1 fruit fly cellular context compared by ENCODE assay signal in genomic region chr3L:8827133-8827867, dm6.
TF ChIP-seq lines count a peak whose summit lies in the region.

TSS of gene dally (plus strand) at chr3L:8827505.

TF ChIP-seq in whole organism, embryonic, 481 proteins besides CTCF, POLR2A, EP300 and RAD21 (continued from another document and continues in another):
- TF ChIP-seq Scr (GFP tag; IDR thresholded peaks at IDR 0.05; lab: Robert Waterston, UW; ENCODE audit: partially characterized antibody) (peak; percentile 48), CG5953 (GFP tag; IDR thresholded peaks at IDR 0.05; lab: Robert Waterston, UW) (peak; percentile 20; the same call in 1 of the 2 replicates), sim (GFP tag; IDR thresholded peaks at IDR 0.05; lab: Robert Waterston, UW) (0 out of 2 replicates have a peak, but pooled peaks have one; percentile 24), Trl (optimal IDR thresholded peaks at IDR 0.05; lab: Kevin White, UChicago) (peak; percentile 88 to 95), Trl (GFP tag; optimal IDR thresholded peaks at IDR 0.05; lab: Kevin White, UChicago) (peak; percentile 64), gro (GFP tag; optimal IDR thresholded peaks at IDR 0.05; lab: Kevin White, UChicago) (peak; percentile 75), CG7786 (GFP tag; optimal IDR thresholded peaks at IDR 0.05; lab: Kevin White, UChicago) (no peak), hth (optimal IDR thresholded peaks at IDR 0.05; lab: Kevin White, UChicago) (no peak), hkb (optimal IDR thresholded peaks at IDR 0.05; lab: Kevin White, UChicago) (peak; percentile 57), hkb (GFP tag; IDR thresholded peaks at IDR 0.05; lab: Robert Waterston, UW) (peak; percentile 68), Dfd (GFP tag; optimal IDR thresholded peaks at IDR 0.05; lab: Kevin White, UChicago) (no peak), CG6813 (GFP tag; optimal IDR thresholded peaks at IDR 0.05; lab: Kevin White, UChicago) (peak; percentile 33), CG34376 (GFP tag; optimal IDR thresholded peaks at IDR 0.05; lab: Kevin White, UChicago) (peak; percentile 28), odd (GFP tag; optimal IDR thresholded peaks at IDR 0.05; lab: Kevin White, UChicago) (peak; percentile 44), CG43689 (GFP tag; IDR thresholded peaks at IDR 0.05; lab: Robert Waterston, UW) (no peak), CG8281 (tag; optimal IDR thresholded peaks at IDR 0.05; lab: Kevin White, UChicago) (peak; percentile 31), nerfin-2 (GFP tag; IDR thresholded peaks at IDR 0.05; lab: Robert Waterston, UW; ENCODE audit: partially characterized antibody) (no peak; the same call in 1 of the 2 replicates), vvl (GFP tag; IDR thresholded peaks at IDR 0.05; lab: Robert Waterston, UW) (peak; percentile 64), h (optimal IDR thresholded peaks at IDR 0.05; lab: Kevin White, UChicago) (no peak), sima (GFP tag; optimal IDR thresholded peaks at IDR 0.05; lab: Kevin White, UChicago) (no peak), Nf-YA (GFP tag; IDR thresholded peaks at IDR 0.05; lab: Robert Waterston, UW) (0 out of 2 replicates have a peak, but pooled peaks have one; percentile 32), CG18764 (GFP tag; optimal IDR thresholded peaks at IDR 0.05; lab: Kevin White, UChicago) (no peak), danr (GFP tag; IDR thresholded peaks at IDR 0.05; lab: Robert Waterston, UW) (no peak), CG4730 (GFP tag; IDR thresholded peaks at IDR 0.05; lab: Robert Waterston, UW) (no peak), knrl (GFP tag; IDR thresholded peaks at IDR 0.05; lab: Robert Waterston, UW; ENCODE audit: partially characterized antibody) (peak; percentile 48; the same call in 1 of the 3 replicates), CG31224 (GFP tag; IDR thresholded peaks at IDR 0.05; lab: Robert Waterston, UW) (no peak), CG15479 (GFP tag; optimal IDR thresholded peaks at IDR 0.05; lab: Kevin White, UChicago) (peak; percentile 7), tll (GFP tag; optimal IDR thresholded peaks at IDR 0.05; lab: Kevin White, UChicago) (peak in 1 of 2 experiments; percentile 87), Ssrp (tag; optimal IDR thresholded peaks at IDR 0.05; lab: Kevin White, UChicago) (no peak), CG1233 (GFP tag; optimal IDR thresholded peaks at IDR 0.05; lab: Kevin White, UChicago) (no peak), Hr78 (GFP tag; optimal IDR thresholded peaks at IDR 0.05; lab: Kevin White, UChicago) (peak in 1 of 2 experiments; percentile 7), cas (GFP tag; IDR thresholded peaks at IDR 0.05; lab: Robert Waterston, UW) (no peak), ftz-f1 (GFP tag; optimal IDR thresholded peaks at IDR 0.05; lab: Kevin White, UChicago) (peak; percentile 44), zen (tag; optimal IDR thresholded peaks at IDR 0.05; lab: Kevin White, UChicago) (peak; percentile 17), ap (GFP tag; IDR thresholded peaks at IDR 0.05; lab: Robert Waterston, UW) (0 out of 2 replicates have a peak, but pooled peaks have one; percentile 6), ind (GFP tag; optimal IDR thresholded peaks at IDR 0.05; lab: Kevin White, UChicago) (no peak), Optix (GFP tag; IDR thresholded peaks at IDR 0.05; lab: Robert Waterston, UW) (no peak), inv (GFP tag; IDR thresholded peaks at IDR 0.05; lab: Robert Waterston, UW; ENCODE audit: partially characterized antibody) (no peak; the same call in 1 of the 2 replicates), amos (GFP tag; IDR thresholded peaks at IDR 0.05; lab: Robert Waterston, UW; ENCODE audit: partially characterized antibody) (peak; percentile 55; the same call in 1 of the 2 replicates), CG17186 (GFP tag; optimal IDR thresholded peaks at IDR 0.05; lab: Kevin White, UChicago) (no peak), CG9797 (GFP tag; optimal IDR thresholded peaks at IDR 0.05; lab: Kevin White, UChicago) (no peak), CG8924 (tag; optimal IDR thresholded peaks at IDR 0.05; lab: Kevin White, UChicago) (no peak), al (GFP tag; IDR thresholded peaks at IDR 0.05; lab: Robert Waterston, UW) (no peak), mam (GFP tag; optimal IDR thresholded peaks at IDR 0.05; lab: Kevin White, UChicago) (no peak), bigmax (GFP tag; optimal IDR thresholded peaks at IDR 0.05; lab: Kevin White, UChicago) (no peak), grau (tag; optimal IDR thresholded peaks at IDR 0.05; lab: Kevin White, UChicago) (peak; percentile 21), gsb-n (tag; optimal IDR thresholded peaks at IDR 0.05; lab: Kevin White, UChicago) (peak; percentile 3), lov (optimal IDR thresholded peaks at IDR 0.05; lab: Kevin White, UChicago) (no peak), lov (GFP tag; IDR thresholded peaks at IDR 0.05; lab: Robert Waterston, UW) (peak; percentile 63; the same call in 2 of the 3 replicates), ac (GFP tag; optimal IDR thresholded peaks at IDR 0.05; lab: Kevin White, UChicago) (no peak), CG10462 (GFP tag; optimal IDR thresholded peaks at IDR 0.05; lab: Kevin White, UChicago) (no peak), crp (GFP tag; optimal IDR thresholded peaks at IDR 0.05; lab: Kevin White, UChicago) (no peak), gsb (GFP tag; IDR thresholded peaks at IDR 0.05; lab: Robert Waterston, UW) (no peak), CG17359 (tag; optimal IDR thresholded peaks at IDR 0.05; lab: Kevin White, UChicago) (peak; percentile 36), zfh2 (GFP tag; optimal IDR thresholded peaks at IDR 0.05; lab: Kevin White, UChicago) (no peak), Bteb2 (GFP tag; optimal IDR thresholded peaks at IDR 0.05; lab: Kevin White, UChicago) (no peak), mld (GFP tag; IDR thresholded peaks at IDR 0.05; lab: Robert Waterston, UW; ENCODE audit: partially characterized antibody) (no peak; the same call in 2 of the 3 replicates), gem (tag; optimal IDR thresholded peaks at IDR 0.05; lab: Kevin White, UChicago) (no peak), her (GFP tag; optimal IDR thresholded peaks at IDR 0.05; lab: Kevin White, UChicago) (peak; percentile 31), nom (GFP tag; optimal IDR thresholded peaks at IDR 0.05; lab: Kevin White, UChicago) (peak; percentile 78), E2f1 (GFP tag; IDR thresholded peaks at IDR 0.05; lab: Robert Waterston, UW) (no peak), CG17568 (GFP tag; optimal IDR thresholded peaks at IDR 0.05; lab: Kevin White, UChicago) (no peak), sens (GFP tag; lab: Kevin White, UChicago) (peak; percentile 76), Drgx (GFP tag; IDR thresholded peaks at IDR 0.05; lab: Robert Waterston, UW) (peak; percentile 63), CG1529 (GFP tag; optimal IDR thresholded peaks at IDR 0.05; lab: Kevin White, UChicago) (no peak), CG4854 (GFP tag; optimal IDR thresholded peaks at IDR 0.05; lab: Kevin White, UChicago) (no peak), Oaz (GFP tag; IDR thresholded peaks at IDR 0.05; lab: Robert Waterston, UW) (no peak), sc (optimal IDR thresholded peaks at IDR 0.05; lab: Kevin White, UChicago) (no peak), sc (GFP tag; optimal IDR thresholded peaks at IDR 0.05; lab: Kevin White, UChicago) (no peak), CG2120 (GFP tag; optimal IDR thresholded peaks at IDR 0.05; lab: Kevin White, UChicago) (peak; percentile 14), Meics (GFP tag; optimal IDR thresholded peaks at IDR 0.05; lab: Kevin White, UChicago) (peak; percentile 2), lbe (GFP tag; optimal IDR thresholded peaks at IDR 0.05; lab: Kevin White, UChicago) (no peak), CG5245 (GFP tag; optimal IDR thresholded peaks at IDR 0.05; lab: Kevin White, UChicago) (no peak), CG11085 (GFP tag; IDR thresholded peaks at IDR 0.05; lab: Robert Waterston, UW) (0 out of 2 replicates have a peak, but pooled peaks have one; percentile 15), jing (GFP tag; optimal IDR thresholded peaks at IDR 0.05; lab: Kevin White, UChicago) (peak; percentile 42), ase (GFP tag; IDR thresholded peaks at IDR 0.05; lab: Robert Waterston, UW) (no peak), CG9932 (GFP tag; IDR thresholded peaks at IDR 0.05; lab: Robert Waterston, UW) (peak; percentile 41), z (GFP tag; IDR thresholded peaks at IDR 0.05; lab: Robert Waterston, UW) (no peak), bbx (GFP tag; IDR thresholded peaks at IDR 0.05; lab: Robert Waterston, UW; ENCODE audit: partially characterized antibody) (peak; percentile 62; the same call in 1 of the 2 replicates), tna (GFP tag; IDR thresholded peaks at IDR 0.05; lab: Robert Waterston, UW; ENCODE audit: partially characterized antibody) (peak; percentile 64; the same call in 1 of the 2 replicates), PHDP (tag; optimal IDR thresholded peaks at IDR 0.05; lab: Kevin White, UChicago) (peak; percentile 20), hb (GFP tag; IDR thresholded peaks at IDR 0.05; lab: Robert Waterston, UW; ENCODE audit: partially characterized antibody) (peak; percentile 47; the same call in 1 of the 3 replicates), CG16863 (GFP tag; optimal IDR thresholded peaks at IDR 0.05; lab: Kevin White, UChicago) (peak; percentile 22), MBD-R2 (GFP tag; IDR thresholded peaks at IDR 0.05; lab: Robert Waterston, UW) (no peak), Chrac-16 (GFP tag; optimal IDR thresholded peaks at IDR 0.05; lab: Kevin White, UChicago) (no peak), Xrp1 (GFP tag; IDR thresholded peaks at IDR 0.05; lab: Robert Waterston, UW) (0 out of 2 replicates have a peak, but pooled peaks have one; percentile 19), CG11504 (tag; optimal IDR thresholded peaks at IDR 0.05; lab: Kevin White, UChicago) (peak; percentile 46), ewg (GFP tag; optimal IDR thresholded peaks at IDR 0.05; lab: Kevin White, UChicago) (no peak), tx (GFP tag; optimal IDR thresholded peaks at IDR 0.05; lab: Kevin White, UChicago) (no peak), CG17829 (tag; optimal IDR thresholded peaks at IDR 0.05; lab: Kevin White, UChicago) (peak; percentile 31), CG13424 (tag; optimal IDR thresholded peaks at IDR 0.05; lab: Kevin White, UChicago) (no peak), CG7963 (GFP tag; IDR thresholded peaks at IDR 0.05; lab: Robert Waterston, UW; ENCODE audit: partially characterized antibody) (0 out of 3 replicates have a peak, but pooled peaks have one; percentile 25), Aef1 (GFP tag; IDR thresholded peaks at IDR 0.05; lab: Robert Waterston, UW) (no peak), CG7839 (tag; optimal IDR thresholded peaks at IDR 0.05; lab: Kevin White, UChicago) (peak; percentile 44), trh (GFP tag; optimal IDR thresholded peaks at IDR 0.05; lab: Kevin White, UChicago) (no peak), CG32532 (GFP tag; IDR thresholded peaks at IDR 0.05; lab: Robert Waterston, UW) (peak; percentile 61; the same call in 1 of the 2 replicates), CG3163 (GFP tag; optimal IDR thresholded peaks at IDR 0.05; lab: Kevin White, UChicago) (peak; percentile 99), chn (GFP tag; optimal IDR thresholded peaks at IDR 0.05; lab: Kevin White, UChicago) (no peak), slou (GFP tag; optimal IDR thresholded peaks at IDR 0.05; lab: Kevin White, UChicago) (no peak), Opbp (GFP tag; IDR thresholded peaks at IDR 0.05; lab: Robert Waterston, UW; ENCODE audit: partially characterized antibody) (peak; percentile 68), exex (tag; optimal IDR thresholded peaks at IDR 0.05; lab: Kevin White, UChicago) (no peak), dmrt99B (tag; optimal IDR thresholded peaks at IDR 0.05; lab: Kevin White, UChicago) (peak; percentile 20), luna (GFP tag; optimal IDR thresholded peaks at IDR 0.05; lab: Kevin White, UChicago) (no peak), kay (GFP tag; optimal IDR thresholded peaks at IDR 0.05; lab: Kevin White, UChicago) (no peak), CG12071 (GFP tag; optimal IDR thresholded peaks at IDR 0.05; lab: Kevin White, UChicago) (peak; percentile 50), CG15514 (GFP tag; optimal IDR thresholded peaks at IDR 0.05; lab: Kevin White, UChicago) (peak; percentile 51), unc-4 (GFP tag; IDR thresholded peaks at IDR 0.05; lab: Robert Waterston, UW; ENCODE audit: partially characterized antibody) (peak; percentile 42; the same call in 1 of the 2 replicates), CG18011 (GFP tag; optimal IDR thresholded peaks at IDR 0.05; lab: Kevin White, UChicago) (no peak), NC2α (GFP tag; optimal IDR thresholded peaks at IDR 0.05; lab: Kevin White, UChicago) (no peak), caup (GFP tag; optimal IDR thresholded peaks at IDR 0.05; lab: Kevin White, UChicago; ENCODE audit: severe bottlenecking) (peak; percentile 56), HmgZ (tag; optimal IDR thresholded peaks at IDR 0.05; lab: Kevin White, UChicago) (peak; percentile 31), shn (GFP tag; optimal IDR thresholded peaks at IDR 0.05; lab: Kevin White, UChicago) (no peak), BtbVII (GFP tag; optimal IDR thresholded peaks at IDR 0.05; lab: Kevin White, UChicago) (no peak), CG3281 (GFP tag; optimal IDR thresholded peaks at IDR 0.05; lab: Kevin White, UChicago) (peak; percentile 16), Gug (GFP tag; IDR thresholded peaks at IDR 0.05; lab: Robert Waterston, UW) (peak; percentile 28; the same call in 1 of the 4 replicates), CG4360 (GFP tag; IDR thresholded peaks at IDR 0.05; lab: Robert Waterston, UW) (peak; percentile 48; the same call in 1 of the 2 replicates), GATAe (GFP tag; conservative IDR thresholded peaks at IDR 0.05; lab: Robert Waterston, UW) (no peak), Atf-2 (GFP tag; optimal IDR thresholded peaks at IDR 0.05; lab: Kevin White, UChicago) (no peak), en (GFP tag; optimal IDR thresholded peaks at IDR 0.05; lab: Kevin White, UChicago) (no peak), Hr39 (optimal IDR thresholded peaks at IDR 0.05; lab: Kevin White, UChicago) (no peak), CG2875 (GFP tag; optimal IDR thresholded peaks at IDR 0.05; lab: Kevin White, UChicago) (peak; percentile 9), Pdp1 (GFP tag; optimal IDR thresholded peaks at IDR 0.05; lab: Kevin White, UChicago) (peak in 1 of 2 experiments; percentile 53), CG2202 (tag; optimal IDR thresholded peaks at IDR 0.05; lab: Kevin White, UChicago) (peak; percentile 2), CG16779 (GFP tag; IDR thresholded peaks at IDR 0.05; lab: Robert Waterston, UW) (0 out of 2 replicates have a peak, but pooled peaks have one; percentile 20), CG11695 (GFP tag; IDR thresholded peaks at IDR 0.05; lab: Robert Waterston, UW) (peak; percentile 36; the same call in 1 of the 3 replicates), sd (tag; optimal IDR thresholded peaks at IDR 0.05; lab: Kevin White, UChicago) (peak; percentile 34), tup (GFP tag; optimal IDR thresholded peaks at IDR 0.05; lab: Kevin White, UChicago) (no peak), CG10147 (GFP tag; optimal IDR thresholded peaks at IDR 0.05; lab: Kevin White, UChicago) (no peak)
